Worm (Caenorhabditis elegans): ENCODE measurements around the gene ceh-51.

- TF ChIP-seq snpc-4 (tag; optimal IDR thresholded peaks at IDR 0.05) = no peak
- no peak for TF ChIP-seq ceh-82 (tag; optimal IDR thresholded peaks at IDR 0.05)
- no peak for TF ChIP-seq elt-2 (tag; optimal IDR thresholded peaks at IDR 0.05)
- no peak for TF ChIP-seq nhr-19 (GFP tag; conservative IDR thresholded peaks at IDR 0.05)
- TF ChIP-seq unc-62 (GFP tag; optimal IDR thresholded peaks at IDR 0.05) = no peak
- TF ChIP-seq pag-3 (tag; optimal IDR thresholded peaks at IDR 0.05; ENCODE audit: borderline replicate concordance, insufficient read depth) = no peak
- TF ChIP-seq lsy-2 (tag; optimal IDR thresholded peaks at IDR 0.05) = no peak
Measured at ce11 chrV:18827374-18827773, 46.6 kb upstream of the ceh-51 start.

Data from whole organism, L1 larva.